Fruit fly (Drosophila melanogaster) S2 (cell line): ENCODE results near the gene yellow-e.

Source experiments
- CG8478 ChIP-seq: fragments of >200 bp; optimal IDR thresholded peaks from 2 replicates; lab custom pipeline; 2018
- CTCF ChIP-seq, 2 experiments: fragments of >200 bp; optimal IDR thresholded peaks; 2 replicates each; lab custom pipeline; 2018

The yellow-e gene

dm6 chr3R:13360108-13360507, 55.0 kb downstream of the yellow-e start:
- TF ChIP-seq CG8478 (no peak), CTCF (optimal IDR thresholded peaks at IDR 0.05; lab: Kevin White, UChicago) (no peak)
